Worm (Caenorhabditis elegans) whole organism, L1 larva: ENCODE results near the gene Y97E10AR.1.

ENCODE experiments used
- C16A3.4 ChIP-seq: fragments of 150-350 bp; optimal IDR thresholded peaks from 2 replicates; lab custom pipeline; 2014; ENCODE audit warnings: missing biosample characterization, missing genetic modification characterization
- aha-1 ChIP-seq: fragments of 150-350 bp; optimal IDR thresholded peaks from 2 replicates; lab custom pipeline; 2014; ENCODE audit warnings: missing biosample characterization, missing genetic modification characterization
- aly-2 ChIP-seq: fragments of 150-350 bp; optimal IDR thresholded peaks from 2 replicates; lab custom pipeline; 2014; ENCODE audit warnings: missing biosample characterization, missing genetic modification characterization
- blmp-1 ChIP-seq: fragments of 150-350 bp; optimal IDR thresholded peaks from 2 replicates; lab custom pipeline; 2014; ENCODE audit warnings: missing biosample characterization, missing genetic modification characterization
- efl-1 ChIP-seq, 4 experiments: fragments of 150-350 bp; optimal IDR thresholded peaks in 3 of 4; peaks in 1 of 4; 1 replicate in 1 of 4; 2 replicates in 3 of 4; lab custom pipeline; 2014; ENCODE audit warnings: missing biosample characterization in 2 of 4, missing genetic modification characterization in 2 of 4, missing genetic modification reagents in 2 of 4
- elt-3 ChIP-seq, 6 experiments: fragments of 150-350 bp in 1 of 6; sonication (generic microtip); optimal IDR thresholded peaks; 2 replicates each; lab custom pipeline; 2017 to 2018; ENCODE audit warnings: missing biosample characterization in 6 of 6, missing genetic modification characterization in 6 of 6, inconsistent platforms in 1 of 6
- ets-5 ChIP-seq: fragments of 200-800 bp; sonication (Bioruptor generic); IDR thresholded peaks from 2 replicates; pipeline ENCODE4 v1.3.6; 2022; ENCODE audit warnings: missing genetic modification characterization, missing compliant biosample characterization
- fos-1 ChIP-seq: fragments of 150-350 bp; optimal IDR thresholded peaks from 2 replicates; lab custom pipeline; 2014; ENCODE audit warnings: missing biosample characterization, missing genetic modification characterization
- hlh-17 ChIP-seq: fragments of 200-800 bp; sonication (Bioruptor generic); optimal IDR thresholded peaks from 2 replicates; lab custom pipeline; 2018; ENCODE audit warnings: missing genetic modification characterization, mild to moderate bottlenecking, missing compliant biosample characterization, moderate library complexity, borderline replicate concordance
- lin-13 ChIP-seq: fragments of 150-350 bp; optimal IDR thresholded peaks from 2 replicates; lab custom pipeline; 2014; ENCODE audit warnings: missing biosample characterization, missing genetic modification reagents, missing genetic modification characterization
- lin-14 ChIP-seq: fragments of 200-800 bp; sonication (Bioruptor generic); optimal IDR thresholded peaks from 2 replicates; lab custom pipeline; 2018; ENCODE audit warnings: mild to moderate bottlenecking, missing genetic modification characterization, moderate library complexity, missing compliant biosample characterization
- lin-39 ChIP-seq: fragments of 150-350 bp; optimal IDR thresholded peaks from 2 replicates; lab custom pipeline; 2014; ENCODE audit warnings: missing biosample characterization, missing genetic modification reagents, missing genetic modification characterization
- lir-3 ChIP-seq: sonication (generic microtip); optimal IDR thresholded peaks from 2 replicates; lab custom pipeline; 2016; ENCODE audit warnings: mild to moderate bottlenecking, missing genetic modification characterization, moderate library complexity, missing compliant biosample characterization; ENCODE audit not compliant: poor library complexity
- mef-2 ChIP-seq: fragments of 150-350 bp; optimal IDR thresholded peaks from 2 replicates; lab custom pipeline; 2014; ENCODE audit warnings: missing biosample characterization, missing genetic modification characterization
- mep-1 ChIP-seq: fragments of 150-350 bp; optimal IDR thresholded peaks from 2 replicates; lab custom pipeline; 2014; ENCODE audit warnings: missing biosample characterization, missing genetic modification characterization
- nhr-19 ChIP-seq: fragments of 200-800 bp; sonication (Bioruptor generic); conservative IDR thresholded peaks from 2 replicates; pipeline ENCODE4 v1.3.6; 2022; ENCODE audit warnings: missing genetic modification characterization, missing compliant biosample characterization
- nhr-237 ChIP-seq: fragments of 150-350 bp; optimal IDR thresholded peaks from 2 replicates; lab custom pipeline; 2014; ENCODE audit warnings: missing biosample characterization, missing genetic modification characterization
- nhr-71 ChIP-seq: sonication (generic microtip); optimal IDR thresholded peaks from 2 replicates; lab custom pipeline; 2016; ENCODE audit warnings: mild to moderate bottlenecking, missing genetic modification characterization, moderate library complexity, missing compliant biosample characterization
- nhr-76 ChIP-seq: sonication (generic microtip); optimal IDR thresholded peaks from 2 replicates; lab custom pipeline; 2017; ENCODE audit warnings: missing biosample characterization, missing genetic modification characterization
- nhr-77 ChIP-seq: fragments of 150-350 bp; optimal IDR thresholded peaks from 2 replicates; lab custom pipeline; 2014; ENCODE audit warnings: missing biosample characterization, missing genetic modification characterization
- nhr-85 ChIP-seq: sonication (generic microtip); peaks from one replicate; lab custom pipeline; 2016; ENCODE audit warnings: missing genetic modification characterization, inconsistent platforms, missing compliant biosample characterization
- nhr-90 ChIP-seq: sonication (generic microtip); optimal IDR thresholded peaks from 2 replicates; lab custom pipeline; 2016; ENCODE audit warnings: mild to moderate bottlenecking, missing genetic modification characterization, missing compliant biosample characterization; ENCODE audit not compliant: poor library complexity
- rnt-1 ChIP-seq: sonication (generic microtip); optimal IDR thresholded peaks from 2 replicates; lab custom pipeline; 2016; ENCODE audit warnings: mild to moderate bottlenecking, missing genetic modification characterization, moderate library complexity, missing compliant biosample characterization
- sox-4 ChIP-seq: sonication (generic microtip); optimal IDR thresholded peaks from 2 replicates; lab custom pipeline; 2016; ENCODE audit warnings: missing genetic modification characterization, missing compliant biosample characterization
- sptf-1 ChIP-seq: fragments of 150-350 bp; optimal IDR thresholded peaks from 2 replicates; lab custom pipeline; 2014; ENCODE audit warnings: missing biosample characterization, missing genetic modification characterization
- sup-37 ChIP-seq: fragments of 200-800 bp; sonication (Bioruptor generic); optimal IDR thresholded peaks from 2 replicates; lab custom pipeline; 2018; ENCODE audit warnings: mild to moderate bottlenecking, missing genetic modification characterization, missing compliant biosample characterization
- unc-30 ChIP-seq: sonication (generic microtip); optimal IDR thresholded peaks from 2 replicates; lab custom pipeline; 2017; ENCODE audit warnings: missing biosample characterization, missing genetic modification characterization
- unc-98 ChIP-seq: fragments of 200-800 bp; sonication (Bioruptor generic); IDR thresholded peaks from 2 replicates; pipeline ENCODE4 v1.3.6; 2022; ENCODE audit warnings: missing genetic modification characterization, missing compliant biosample characterization
- vab-15 ChIP-seq: sonication (generic microtip); optimal IDR thresholded peaks from 2 replicates; lab custom pipeline; 2017; ENCODE audit warnings: missing genotype, mild to moderate bottlenecking, missing genetic modification characterization, missing compliant biosample characterization
- xbp-1 ChIP-seq: sonication (generic microtip); optimal IDR thresholded peaks from 2 replicates; lab custom pipeline; 2016; ENCODE audit warnings: missing genetic modification characterization, missing compliant biosample characterization
- zag-1 ChIP-seq: fragments of 150-350 bp; optimal IDR thresholded peaks from 2 replicates; lab custom pipeline; 2014; ENCODE audit warnings: missing biosample characterization, missing genetic modification characterization
- zip-4 ChIP-seq: fragments of 200-800 bp; sonication (Bioruptor generic); optimal IDR thresholded peaks from 2 replicates; lab custom pipeline; 2018; ENCODE audit warnings: mild to moderate bottlenecking, missing genetic modification characterization, moderate library complexity, missing compliant biosample characterization

Y97E10AR.1 gene

DNA sequence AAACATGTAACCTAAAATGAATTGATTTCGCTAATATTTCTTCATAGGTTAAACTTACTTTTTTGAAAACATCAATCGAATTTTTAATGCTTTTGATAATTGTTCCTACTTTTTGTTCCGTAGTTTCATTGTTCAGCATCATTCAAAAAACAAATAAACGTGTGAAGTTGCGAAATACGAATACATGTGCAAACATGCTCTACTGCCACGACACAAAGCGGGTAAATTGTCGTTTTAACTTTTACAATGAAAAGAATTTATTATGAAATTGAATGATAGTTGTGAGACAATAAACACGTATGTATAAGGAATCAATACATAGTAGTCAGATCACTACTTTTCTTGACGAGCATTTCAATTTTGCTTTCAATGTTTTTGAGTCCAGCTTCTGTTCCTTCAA, 46.1 kb upstream of the Y97E10AR.1 start, which contains the start of gene F26D11.12 (continued):
- no peak for TF ChIP-seq nhr-19
- peak; percentile 38 for TF ChIP-seq zip-4 (GFP tag; lab: Kevin White, UChicago)
- TF ChIP-seq sup-37, result no peak
- no peak for TF ChIP-seq blmp-1 (tag; lab: Kevin White, UChicago)
- no peak for TF ChIP-seq lin-13 (GFP tag; lab: Kevin White, UChicago)
- no peak for TF ChIP-seq sptf-1 (tag; lab: Kevin White, UChicago)
- no peak for TF ChIP-seq unc-30 (tag; lab: Kevin White, UChicago)
- no peak for TF ChIP-seq nhr-71
- TF ChIP-seq C16A3.4 (tag; lab: Kevin White, UChicago), result peak; percentile 15
- no peak for TF ChIP-seq unc-98 (GFP tag; lab: Robert Waterston, UW)
- TF ChIP-seq nhr-76 (tag; lab: Kevin White, UChicago), result no peak
- no peak for TF ChIP-seq lin-39 (tag; lab: Kevin White, UChicago)
- TF ChIP-seq, all 84 proteins: peak for 8

DNA sequence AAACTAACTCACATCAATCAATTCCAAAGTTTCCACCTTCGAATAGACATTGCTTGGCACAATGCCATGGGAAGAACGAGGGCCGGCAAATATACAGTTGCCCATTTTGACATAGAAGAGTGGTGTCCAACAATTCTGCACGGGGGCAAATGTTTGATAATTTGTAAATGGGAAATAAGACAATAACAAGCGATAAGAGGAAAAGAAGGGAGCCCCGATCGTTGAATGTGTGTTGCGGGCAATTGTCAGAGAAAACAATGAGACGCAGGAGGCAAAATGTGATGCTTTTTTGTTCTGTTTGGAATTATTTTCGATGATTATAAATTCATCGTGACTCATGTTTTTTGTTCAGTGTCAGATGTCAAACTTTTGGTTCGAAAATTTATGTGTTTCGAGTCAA, 45.0 kb upstream of the Y97E10AR.1 start, which contains the start of gene pals-34:
Gene pals-34, minus strand, starts transcription at position 280 of the 400 bp plus-strand sequence.
- TF ChIP-seq efl-1 (optimal IDR thresholded peaks at IDR 0.05; lab: Kevin White, UChicago), result no peak
- TF ChIP-seq efl-1 (GFP tag; optimal IDR thresholded peaks at IDR 0.05 in 1 of 2; lab: Kevin White, UChicago), result peak in 1 of 2 experiments; percentile 87
- no peak for TF ChIP-seq blmp-1 (tag; lab: Kevin White, UChicago)
- TF ChIP-seq nhr-77 (tag; lab: Kevin White, UChicago), result no peak

DNA sequence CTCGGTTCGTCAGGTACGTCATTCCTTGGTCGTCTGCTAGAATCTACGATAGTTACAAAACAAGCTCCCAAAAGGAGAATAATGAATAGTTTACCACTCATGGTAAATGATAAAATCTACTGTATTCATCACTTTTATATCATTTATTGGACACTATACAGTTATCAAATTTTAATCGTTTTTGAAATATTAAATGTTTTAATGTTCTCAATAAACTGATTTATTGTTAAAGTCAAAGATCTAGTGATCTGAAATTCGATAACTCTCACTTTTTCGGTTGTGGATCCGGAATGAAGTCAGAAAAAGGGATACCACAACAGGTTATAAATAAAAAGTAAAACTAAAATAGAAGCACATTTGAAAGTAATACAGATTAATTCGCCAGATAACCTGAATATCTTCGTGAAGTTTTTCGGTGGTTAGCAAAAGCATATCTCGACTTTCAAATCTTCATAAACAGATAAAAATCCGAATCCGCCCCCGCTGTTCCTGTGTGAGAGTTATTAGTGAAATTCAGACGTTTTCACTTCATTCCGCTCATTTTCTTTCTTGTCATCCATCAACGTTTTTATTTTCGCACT, 42.4 kb upstream of the Y97E10AR.1 start, which contains the start of the genes clec-217 and F26D11.2:
Gene clec-217, minus strand, starts transcription at position 101 of the 581 bp plus-strand sequence.
Gene F26D11.2, plus strand, starts transcription at position 531 of the 581 bp plus-strand sequence.
- TF ChIP-seq sox-4 (no peak), mep-1 (tag; lab: Kevin White, UChicago) (no peak), blmp-1 (tag; lab: Kevin White, UChicago) (peak; percentile 40)

DNA sequence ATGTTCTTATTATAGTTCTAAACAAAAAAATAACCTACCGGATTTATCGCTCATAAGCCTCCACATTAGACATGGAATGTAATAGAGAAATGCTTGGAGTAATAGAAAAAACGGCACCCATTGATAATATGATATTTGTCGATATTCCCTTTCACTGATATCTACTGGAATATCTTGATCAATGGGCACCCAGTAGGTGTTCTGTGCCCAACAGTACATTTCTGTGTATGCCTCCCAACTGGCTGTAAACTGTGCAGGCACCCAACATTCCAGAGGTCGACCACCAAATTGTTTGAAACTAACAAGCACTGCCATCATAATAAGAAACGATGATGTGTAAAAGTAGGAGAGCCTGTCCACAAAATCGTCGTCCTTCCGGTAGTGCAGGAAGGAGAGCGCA, 36.8 kb upstream of the Y97E10AR.1 start:
- TF ChIP-seq aha-1 (tag; lab: Kevin White, UChicago), result no peak
- no peak for TF ChIP-seq elt-3 (tag; optimal IDR thresholded peaks at IDR 0.05; lab: Kevin White, UChicago)
- TF ChIP-seq vab-15 (tag; lab: Kevin White, UChicago), result no peak
- TF ChIP-seq xbp-1 (tag; lab: Kevin White, UChicago), result no peak
- TF ChIP-seq unc-98 (GFP tag; lab: Robert Waterston, UW), result no peak
- TF ChIP-seq nhr-90, result no peak
- TF ChIP-seq nhr-85 (tag; lab: Kevin White, UChicago), result no peak

DNA sequence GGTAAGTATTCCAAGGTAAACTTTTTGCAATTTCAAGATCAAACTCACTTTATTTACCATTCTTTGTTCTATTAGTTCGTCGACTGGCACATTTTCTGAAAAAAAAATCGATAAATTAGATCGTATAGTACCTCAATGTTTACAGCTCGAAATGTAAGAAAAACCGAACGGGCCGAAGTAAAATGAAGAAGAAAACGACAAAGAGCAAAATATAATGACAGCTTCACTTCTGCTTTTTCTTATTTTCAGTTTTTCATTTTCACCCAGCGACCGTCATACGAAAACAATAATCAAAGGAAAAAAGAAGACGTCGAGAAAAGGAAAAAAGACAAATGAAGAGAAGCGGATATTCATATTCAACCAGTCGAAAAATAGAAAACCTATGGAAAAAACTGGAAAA, 32.2 kb upstream of the Y97E10AR.1 start, which contains the start of gene che-7:
Gene che-7, minus strand, starts transcription at position 101 of the 400 bp plus-strand sequence.
- TF ChIP-seq fos-1 (tag; lab: Kevin White, UChicago), result no peak
- TF ChIP-seq lin-14, result no peak
- no peak for TF ChIP-seq vab-15 (tag; lab: Kevin White, UChicago)
- no peak for TF ChIP-seq nhr-237 (tag; lab: Kevin White, UChicago)
- TF ChIP-seq aly-2 (tag; lab: Kevin White, UChicago), result no peak
- TF ChIP-seq blmp-1 (tag; lab: Kevin White, UChicago), result no peak
- TF ChIP-seq zip-4 (GFP tag; lab: Kevin White, UChicago), result no peak
- TF ChIP-seq lir-3 (tag; lab: Kevin White, UChicago), result no peak
- no peak for TF ChIP-seq elt-3 (tag; optimal IDR thresholded peaks at IDR 0.05; lab: Kevin White, UChicago)
- TF ChIP-seq lin-13 (GFP tag; lab: Kevin White, UChicago), result no peak
- TF ChIP-seq hlh-17 (GFP tag; lab: Kevin White, UChicago), result no peak
- no peak for TF ChIP-seq efl-1 (optimal IDR thresholded peaks at IDR 0.05; lab: Kevin White, UChicago)
- TF ChIP-seq efl-1 (GFP tag; optimal IDR thresholded peaks at IDR 0.05 in 1 of 2; lab: Kevin White, UChicago), result no peak
- no peak for TF ChIP-seq zag-1 (tag; lab: Kevin White, UChicago)
- no peak for TF ChIP-seq mef-2 (tag; lab: Kevin White, UChicago)
- no peak for TF ChIP-seq rnt-1
- no peak for TF ChIP-seq nhr-85 (tag; lab: Kevin White, UChicago)
- TF ChIP-seq ets-5 (GFP tag; lab: Robert Waterston, UW), result no peak
